Worm (Caenorhabditis elegans) whole organism, L1 larva: ENCODE measurements around the gene T11G6.4.

Experiments used
- C16A3.4 ChIP-seq: fragments of 150-350 bp; optimal IDR thresholded peaks from 2 replicates; lab custom pipeline; 2014; ENCODE audit warnings: missing biosample characterization, missing genetic modification characterization
- C34B4.2 ChIP-seq: sonication (generic microtip); optimal IDR thresholded peaks from 2 replicates; lab custom pipeline; 2017; ENCODE audit warnings: mild to moderate bottlenecking, missing genetic modification characterization, missing compliant biosample characterization
- F16B12.6 ChIP-seq: fragments of 150-350 bp; optimal IDR thresholded peaks from 2 replicates; lab custom pipeline; 2014; ENCODE audit warnings: missing biosample characterization, missing genetic modification characterization
- Y116A8C.19 ChIP-seq: sonication (generic microtip); optimal IDR thresholded peaks from 2 replicates; lab custom pipeline; 2016; ENCODE audit warnings: missing compliant biosample characterization, missing genetic modification characterization, borderline replicate concordance
- aly-2 ChIP-seq: fragments of 150-350 bp; optimal IDR thresholded peaks from 2 replicates; lab custom pipeline; 2014; ENCODE audit warnings: missing biosample characterization, missing genetic modification characterization
- ama-1 ChIP-seq: fragments of 150-350 bp; optimal IDR thresholded peaks from 2 replicates; lab custom pipeline; 2014
- blmp-1 ChIP-seq: fragments of 150-350 bp; optimal IDR thresholded peaks from 2 replicates; lab custom pipeline; 2014; ENCODE audit warnings: missing biosample characterization, missing genetic modification characterization
- ceh-8 ChIP-seq: fragments of 200-800 bp; sonication (Bioruptor generic); optimal IDR thresholded peaks from 2 replicates; lab custom pipeline; 2018; ENCODE audit warnings: mild to moderate bottlenecking, missing genetic modification characterization, moderate library complexity, missing compliant biosample characterization
- ces-1 ChIP-seq: fragments of 150-350 bp; optimal IDR thresholded peaks from 2 replicates; lab custom pipeline; 2014; ENCODE audit warnings: missing biosample characterization, missing genetic modification reagents, missing genetic modification characterization
- dsc-1 ChIP-seq: sonication (generic microtip); optimal IDR thresholded peaks from 2 replicates; lab custom pipeline; 2016; ENCODE audit warnings: mild to moderate bottlenecking, missing genetic modification characterization, missing compliant biosample characterization
- efl-1 ChIP-seq, 4 experiments: fragments of 150-350 bp; optimal IDR thresholded peaks in 3 of 4; peaks in 1 of 4; 1 replicate in 1 of 4; 2 replicates in 3 of 4; lab custom pipeline; 2014; ENCODE audit warnings: missing biosample characterization in 2 of 4, missing genetic modification characterization in 2 of 4, missing genetic modification reagents in 2 of 4
- elt-2 ChIP-seq: sonication (generic microtip); optimal IDR thresholded peaks from 2 replicates; lab custom pipeline; 2016; ENCODE audit warnings: missing genetic modification characterization, mild to moderate bottlenecking, inconsistent platforms, missing compliant biosample characterization, missing genetic modification reagents
- elt-3 ChIP-seq, 6 experiments: fragments of 150-350 bp in 1 of 6; sonication (generic microtip); optimal IDR thresholded peaks; 2 replicates each; lab custom pipeline; 2017 to 2018; ENCODE audit warnings: missing biosample characterization in 6 of 6, missing genetic modification characterization in 6 of 6, inconsistent platforms in 1 of 6
- ets-5 ChIP-seq: fragments of 200-800 bp; sonication (Bioruptor generic); IDR thresholded peaks from 2 replicates; pipeline ENCODE4 v1.3.6; 2022; ENCODE audit warnings: missing genetic modification characterization, missing compliant biosample characterization
- fkh-10 ChIP-seq: sonication (generic microtip); optimal IDR thresholded peaks from 2 replicates; lab custom pipeline; 2017; ENCODE audit warnings: missing biosample characterization, missing genetic modification reagents, missing genetic modification characterization
- fos-1 ChIP-seq: fragments of 150-350 bp; optimal IDR thresholded peaks from 2 replicates; lab custom pipeline; 2014; ENCODE audit warnings: missing biosample characterization, missing genetic modification characterization
- grh-1 ChIP-seq: fragments of 200-800 bp; sonication (Bioruptor generic); IDR thresholded peaks from 2 replicates; pipeline ENCODE4 v1.3.6; 2022; ENCODE audit warnings: missing genetic modification reagents, missing genetic modification characterization, missing compliant biosample characterization
- hlh-17 ChIP-seq: fragments of 200-800 bp; sonication (Bioruptor generic); optimal IDR thresholded peaks from 2 replicates; lab custom pipeline; 2018; ENCODE audit warnings: missing genetic modification characterization, mild to moderate bottlenecking, missing compliant biosample characterization, moderate library complexity, borderline replicate concordance
- irx-1 ChIP-seq: sonication (generic microtip); optimal IDR thresholded peaks from 2 replicates; lab custom pipeline; 2016; ENCODE audit warnings: missing genetic modification characterization, missing compliant biosample characterization
- jun-1 ChIP-seq: fragments of 150-350 bp; optimal IDR thresholded peaks from 2 replicates; lab custom pipeline; 2014; ENCODE audit warnings: missing biosample characterization, missing genetic modification reagents, missing genetic modification characterization
- lin-14 ChIP-seq: fragments of 200-800 bp; sonication (Bioruptor generic); optimal IDR thresholded peaks from 2 replicates; lab custom pipeline; 2018; ENCODE audit warnings: mild to moderate bottlenecking, missing genetic modification characterization, moderate library complexity, missing compliant biosample characterization
- lin-35 ChIP-seq, 2 experiments: fragments of 150-350 bp; optimal IDR thresholded peaks; 2 replicates each; lab custom pipeline; 2014; ENCODE audit warnings: missing biosample characterization in 2 of 2, missing genetic modification characterization in 2 of 2, missing genetic modification reagents in 2 of 2
- lsy-2 ChIP-seq, 2 experiments: fragments of 150-350 bp; optimal IDR thresholded peaks; 2 replicates each; lab custom pipeline; 2014; ENCODE audit warnings: missing biosample characterization in 2 of 2, missing genetic modification characterization in 2 of 2
- mdl-1 ChIP-seq, 2 experiments: fragments of 150-350 bp; optimal IDR thresholded peaks; 2 replicates each; lab custom pipeline; 2014 to 2017; ENCODE audit warnings: missing biosample characterization in 2 of 2, missing genetic modification characterization in 2 of 2, inconsistent platforms in 1 of 2
- mef-2 ChIP-seq: fragments of 150-350 bp; optimal IDR thresholded peaks from 2 replicates; lab custom pipeline; 2014; ENCODE audit warnings: missing biosample characterization, missing genetic modification characterization
- nhr-11 ChIP-seq: fragments of 150-350 bp; optimal IDR thresholded peaks from 2 replicates; lab custom pipeline; 2014; ENCODE audit warnings: missing biosample characterization, missing genetic modification characterization
- nhr-12 ChIP-seq: sonication (generic microtip); optimal IDR thresholded peaks from 2 replicates; lab custom pipeline; 2017; ENCODE audit warnings: missing biosample characterization, missing genetic modification characterization
- nhr-19 ChIP-seq: fragments of 200-800 bp; sonication (Bioruptor generic); conservative IDR thresholded peaks from 2 replicates; pipeline ENCODE4 v1.3.6; 2022; ENCODE audit warnings: missing genetic modification characterization, missing compliant biosample characterization
- nhr-20 ChIP-seq: sonication (generic microtip); optimal IDR thresholded peaks from 2 replicates; lab custom pipeline; 2016; ENCODE audit warnings: mild to moderate bottlenecking, missing genetic modification characterization, missing compliant biosample characterization
- nhr-237 ChIP-seq: fragments of 150-350 bp; optimal IDR thresholded peaks from 2 replicates; lab custom pipeline; 2014; ENCODE audit warnings: missing biosample characterization, missing genetic modification characterization
- nhr-28 ChIP-seq: fragments of 150-350 bp; optimal IDR thresholded peaks from 2 replicates; lab custom pipeline; 2014; ENCODE audit warnings: missing biosample characterization, missing genetic modification characterization
- nhr-47 ChIP-seq: sonication (generic microtip); optimal IDR thresholded peaks from 2 replicates; lab custom pipeline; 2016; ENCODE audit warnings: mild to moderate bottlenecking, missing genetic modification characterization, moderate library complexity, missing compliant biosample characterization
- nhr-71 ChIP-seq: sonication (generic microtip); optimal IDR thresholded peaks from 2 replicates; lab custom pipeline; 2016; ENCODE audit warnings: mild to moderate bottlenecking, missing genetic modification characterization, moderate library complexity, missing compliant biosample characterization
- nhr-76 ChIP-seq: sonication (generic microtip); optimal IDR thresholded peaks from 2 replicates; lab custom pipeline; 2017; ENCODE audit warnings: missing biosample characterization, missing genetic modification characterization
- nhr-77 ChIP-seq: fragments of 150-350 bp; optimal IDR thresholded peaks from 2 replicates; lab custom pipeline; 2014; ENCODE audit warnings: missing biosample characterization, missing genetic modification characterization
- nhr-85 ChIP-seq: sonication (generic microtip); peaks from one replicate; lab custom pipeline; 2016; ENCODE audit warnings: missing genetic modification characterization, inconsistent platforms, missing compliant biosample characterization
- pag-3 ChIP-seq: sonication (generic microtip); optimal IDR thresholded peaks from 2 replicates; lab custom pipeline; 2017; ENCODE audit warnings: missing genetic modification characterization, mild to moderate bottlenecking, missing compliant biosample characterization, antibody characterized with exemption, borderline replicate concordance; ENCODE audit not compliant: insufficient read depth
- pax-3 ChIP-seq: fragments of 200-800 bp; sonication (Bioruptor generic); optimal IDR thresholded peaks from 2 replicates; lab custom pipeline; 2018; ENCODE audit warnings: mild to moderate bottlenecking, missing genetic modification characterization, moderate library complexity, missing compliant biosample characterization
- pqm-1 ChIP-seq: sonication (generic microtip); optimal IDR thresholded peaks from 3 replicates; lab custom pipeline; 2017; ENCODE audit warnings: missing biosample characterization, missing genetic modification characterization
- snpc-4 ChIP-seq: fragments of 150-350 bp; optimal IDR thresholded peaks from 2 replicates; lab custom pipeline; 2014; ENCODE audit warnings: missing biosample characterization, missing genetic modification characterization
- snu-23 ChIP-seq: sonication (generic microtip); optimal IDR thresholded peaks from 2 replicates; lab custom pipeline; 2016; ENCODE audit warnings: missing genetic modification characterization, missing compliant biosample characterization
- swsn-7 ChIP-seq: sonication (generic microtip); optimal IDR thresholded peaks from 2 replicates; lab custom pipeline; 2016; ENCODE audit warnings: missing genetic modification characterization, missing compliant biosample characterization
- tbx-2 ChIP-seq: sonication (generic microtip); optimal IDR thresholded peaks from 2 replicates; lab custom pipeline; 2016; ENCODE audit warnings: missing genetic modification characterization, missing compliant biosample characterization
- unc-130 ChIP-seq: fragments of 150-350 bp; optimal IDR thresholded peaks from 2 replicates; lab custom pipeline; 2017; ENCODE audit warnings: missing biosample characterization, missing genetic modification characterization, inconsistent platforms
- xbp-1 ChIP-seq: sonication (generic microtip); optimal IDR thresholded peaks from 2 replicates; lab custom pipeline; 2016; ENCODE audit warnings: missing genetic modification characterization, missing compliant biosample characterization

T11G6.4 gene

ce11 chrIV:10851833-10852232 lies at the start of gene T11G6.4:
Gene T11G6.4, minus strand, starts transcription at chrIV:10851933.
- TF ChIP-seq nhr-11 (tag; lab: Kevin White, UChicago) (no peak), pag-3 (tag; lab: Kevin White, UChicago) (no peak), blmp-1 (no peak), F16B12.6 (no peak), nhr-12 (tag; lab: Kevin White, UChicago) (no peak), C34B4.2 (tag; lab: Kevin White, UChicago) (no peak), mef-2 (tag; lab: Kevin White, UChicago) (no peak), ces-1 (no peak), C16A3.4 (no peak), pqm-1 (tag; lab: Kevin White, UChicago) (no peak), ceh-8 (GFP tag; lab: Kevin White, UChicago) (no peak)
- TF ChIP-seq, all 84 proteins: peak for 0

- no peak for TF ChIP-seq C34B4.2 (tag; lab: Kevin White, UChicago)
- no peak for TF ChIP-seq C16A3.4
- no peak for TF ChIP-seq dsc-1
- TF ChIP-seq ama-1 (lab: Kevin White, UChicago) = no peak
- TF ChIP-seq lin-14 (GFP tag; lab: Kevin White, UChicago) = no peak
Observed at ce11 chrIV:10900083-10900482, 48.4 kb upstream of the T11G6.4 start, which contains the start of gene srlf-30. Gene srlf-30, plus strand, starts transcription at chrIV:10900383.

- TF ChIP-seq lsy-2 (tag; optimal IDR thresholded peaks at IDR 0.05; lab: Kevin White, UChicago) (no peak), elt-2 (tag; lab: Kevin White, UChicago) (no peak), pqm-1 (tag; lab: Kevin White, UChicago) (no peak), nhr-76 (tag; lab: Kevin White, UChicago) (no peak), tbx-2 (tag; lab: Kevin White, UChicago) (no peak), elt-3 (tag; optimal IDR thresholded peaks at IDR 0.05; lab: Kevin White, UChicago) (no peak), snpc-4 (tag; lab: Kevin White, UChicago) (no peak), nhr-47 (tag; lab: Kevin White, UChicago) (no peak), nhr-237 (no peak), nhr-28 (tag; lab: Kevin White, UChicago) (no peak), nhr-77 (tag; lab: Kevin White, UChicago) (no peak)
Observed at ce11 chrIV:10899091-10899490, 47.4 kb upstream of the T11G6.4 start, which contains the start of the genes F13E9.9 and F13E9.19. Gene F13E9.9, minus strand, starts transcription at chrIV:10899191. Gene F13E9.19, plus strand, starts transcription at chrIV:10899406.

ce11 chrIV:10898160-10898559 lies 46.4 kb upstream of the T11G6.4 start:
- TF ChIP-seq C16A3.4 (no peak), nhr-77 (tag; lab: Kevin White, UChicago) (no peak), nhr-71 (tag; lab: Kevin White, UChicago) (no peak), swsn-7 (tag; lab: Kevin White, UChicago) (no peak), ets-5 (GFP tag; lab: Robert Waterston, UW) (no peak), nhr-20 (tag; lab: Kevin White, UChicago) (no peak), pax-3 (no peak), Y116A8C.19 (no peak), aly-2 (tag; lab: Kevin White, UChicago) (no peak), xbp-1 (tag; lab: Kevin White, UChicago) (no peak), hlh-17 (GFP tag; lab: Kevin White, UChicago) (no peak), nhr-85 (no peak), jun-1 (tag; lab: Kevin White, UChicago) (no peak), nhr-28 (tag; lab: Kevin White, UChicago) (no peak)

- no peak for TF ChIP-seq elt-2 (tag; lab: Kevin White, UChicago)
- TF ChIP-seq irx-1 (tag; lab: Kevin White, UChicago) = no peak
- no peak for TF ChIP-seq snu-23 (GFP tag; lab: Kevin White, UChicago)
- no peak for TF ChIP-seq lin-35 (GFP tag; optimal IDR thresholded peaks at IDR 0.05; lab: Kevin White, UChicago)
- TF ChIP-seq efl-1 (optimal IDR thresholded peaks at IDR 0.05; lab: Kevin White, UChicago) = no peak
- no peak for TF ChIP-seq efl-1 (GFP tag; optimal IDR thresholded peaks at IDR 0.05 in 1 of 2; lab: Kevin White, UChicago)
- TF ChIP-seq snpc-4 (tag; lab: Kevin White, UChicago) = no peak
- TF ChIP-seq mdl-1 (tag; optimal IDR thresholded peaks at IDR 0.05; lab: Kevin White, UChicago) = no peak
- no peak for TF ChIP-seq nhr-71 (tag; lab: Kevin White, UChicago)
- no peak for TF ChIP-seq unc-130 (tag; lab: Kevin White, UChicago)
- TF ChIP-seq C34B4.2 (tag; lab: Kevin White, UChicago) = no peak
- TF ChIP-seq nhr-19 (GFP tag; lab: Robert Waterston, UW) = no peak
- TF ChIP-seq fkh-10 (GFP tag; lab: Kevin White, UChicago) = no peak
- TF ChIP-seq fos-1 (tag; lab: Kevin White, UChicago) = no peak
- TF ChIP-seq tbx-2 (tag; lab: Kevin White, UChicago) = no peak
- no peak for TF ChIP-seq grh-1 (GFP tag; lab: Robert Waterston, UW)
Observed at ce11 chrIV:10896512-10896911, 44.8 kb upstream of the T11G6.4 start, which contains the start of gene srlf-13. Gene srlf-13, minus strand, starts transcription at chrIV:10896612.
